Worm (Caenorhabditis elegans) whole organism, L2 larva: ENCODE data around the gene T05A7.11.

Experiments used
- C34F6.9 ChIP-seq: fragments of 150-350 bp; optimal IDR thresholded peaks from 2 replicates; lab custom pipeline; 2014; ENCODE audit warnings: missing biosample characterization, missing genetic modification characterization
- F13H6.1 ChIP-seq: sonication (generic microtip); optimal IDR thresholded peaks from 2 replicates; lab custom pipeline; 2016; ENCODE audit warnings: missing genetic modification characterization, missing compliant biosample characterization
- Y55F3AM.14 ChIP-seq: fragments of 200-800 bp; sonication (Bioruptor generic); optimal IDR thresholded peaks from 2 replicates; lab custom pipeline; 2018; ENCODE audit warnings: mild to moderate bottlenecking, missing genetic modification characterization, missing compliant biosample characterization
- ZK546.5 ChIP-seq: sonication (generic microtip); optimal IDR thresholded peaks from 2 replicates; lab custom pipeline; 2017; ENCODE audit warnings: missing biosample characterization, missing genetic modification characterization
- alr-1 ChIP-seq: fragments of 150-350 bp; optimal IDR thresholded peaks from 2 replicates; lab custom pipeline; 2014; ENCODE audit warnings: missing biosample characterization, missing genetic modification characterization
- aly-2 ChIP-seq: fragments of 150-350 bp; optimal IDR thresholded peaks from 2 replicates; lab custom pipeline; 2014; ENCODE audit warnings: missing biosample characterization, missing genetic modification characterization
- ama-1 ChIP-seq: fragments of 150-350 bp; optimal IDR thresholded peaks from 2 replicates; lab custom pipeline; 2018; ENCODE audit warnings: inconsistent platforms
- blmp-1 ChIP-seq: sonication (generic microtip); optimal IDR thresholded peaks from 2 replicates; lab custom pipeline; 2017; ENCODE audit warnings: missing genetic modification characterization, mild to moderate bottlenecking, missing compliant biosample characterization, antibody characterized with exemption, moderate library complexity; ENCODE audit not compliant: insufficient read depth
- ceh-16 ChIP-seq: fragments of 150-350 bp; optimal IDR thresholded peaks from 2 replicates; lab custom pipeline; 2014; ENCODE audit warnings: missing biosample characterization, missing genetic modification characterization
- crh-2 ChIP-seq: sonication (generic microtip); optimal IDR thresholded peaks from 2 replicates; lab custom pipeline; 2017; ENCODE audit warnings: missing biosample characterization, missing genetic modification characterization
- dmd-4 ChIP-seq: sonication (generic microtip); optimal IDR thresholded peaks from 2 replicates; lab custom pipeline; 2017; ENCODE audit warnings: missing biosample characterization, missing genetic modification characterization
- egl-27 ChIP-seq: sonication (generic microtip); optimal IDR thresholded peaks from 3 replicates; lab custom pipeline; 2017; ENCODE audit warnings: missing biosample characterization, missing genetic modification reagents, missing genetic modification characterization
- elt-3 ChIP-seq: sonication (generic microtip); optimal IDR thresholded peaks from 2 replicates; lab custom pipeline; 2017; ENCODE audit warnings: missing biosample characterization, missing genetic modification characterization
- fos-1 ChIP-seq: fragments of 150-350 bp; optimal IDR thresholded peaks from 2 replicates; lab custom pipeline; 2014; ENCODE audit warnings: missing biosample characterization, missing genetic modification characterization
- gmeb-1 ChIP-seq: fragments of 150-350 bp; optimal IDR thresholded peaks from 2 replicates; lab custom pipeline; 2014; ENCODE audit warnings: missing biosample characterization, missing genetic modification characterization
- lin-11 ChIP-seq: fragments of 150-350 bp; sonication (generic microtip); optimal IDR thresholded peaks from 2 replicates; lab custom pipeline; 2014; ENCODE audit warnings: missing biosample characterization, missing genetic modification characterization, inconsistent platforms, mixed read lengths
- lin-13 ChIP-seq: fragments of 150-350 bp; optimal IDR thresholded peaks from 2 replicates; lab custom pipeline; 2014; ENCODE audit warnings: missing biosample characterization, missing genetic modification reagents, missing genetic modification characterization
- lin-39 ChIP-seq: fragments of 150-350 bp; optimal IDR thresholded peaks from 2 replicates; lab custom pipeline; 2014; ENCODE audit warnings: missing biosample characterization, missing genetic modification reagents, missing genetic modification characterization
- lsy-2 ChIP-seq, 2 experiments: fragments of 150-350 bp in 1 of 2; sonication (generic microtip) in 1 of 2; optimal IDR thresholded peaks; 2 replicates each; lab custom pipeline; 2014 to 2017; ENCODE audit warnings: missing biosample characterization in 2 of 2, missing genetic modification characterization in 2 of 2
- mab-5 ChIP-seq: fragments of 150-350 bp; optimal IDR thresholded peaks from 2 replicates; lab custom pipeline; 2014; ENCODE audit warnings: missing biosample characterization, missing genetic modification characterization
- nhr-10 ChIP-seq: sonication (generic microtip); optimal IDR thresholded peaks from 2 replicates; lab custom pipeline; 2017; ENCODE audit warnings: missing biosample characterization, missing genetic modification characterization
- nhr-11 ChIP-seq: fragments of 150-350 bp; optimal IDR thresholded peaks from 2 replicates; lab custom pipeline; 2014; ENCODE audit warnings: missing biosample characterization, missing genetic modification characterization
- nhr-12 ChIP-seq: fragments of 150-350 bp; optimal IDR thresholded peaks from 2 replicates; lab custom pipeline; 2014; ENCODE audit warnings: missing biosample characterization, missing genetic modification characterization
- nhr-129 ChIP-seq: fragments of 150-350 bp; optimal IDR thresholded peaks from 2 replicates; lab custom pipeline; 2014; ENCODE audit warnings: missing biosample characterization, missing genetic modification characterization
- nhr-21 ChIP-seq: fragments of 150-350 bp; optimal IDR thresholded peaks from 2 replicates; lab custom pipeline; 2014; ENCODE audit warnings: missing biosample characterization, missing genetic modification characterization
- nhr-23 ChIP-seq: fragments of 150-350 bp; optimal IDR thresholded peaks from 2 replicates; lab custom pipeline; 2014; ENCODE audit warnings: missing biosample characterization, missing genetic modification reagents, missing genetic modification characterization
- nhr-25 ChIP-seq: fragments of 150-350 bp; sonication (generic microtip); optimal IDR thresholded peaks from 3 replicates; lab custom pipeline; 2014; ENCODE audit warnings: missing biosample characterization, missing genetic modification characterization
- nhr-6 ChIP-seq: fragments of 150-350 bp; optimal IDR thresholded peaks from 2 replicates; lab custom pipeline; 2014; ENCODE audit warnings: missing biosample characterization, missing genetic modification characterization
- nhr-77 ChIP-seq: fragments of 150-350 bp; optimal IDR thresholded peaks from 2 replicates; lab custom pipeline; 2014; ENCODE audit warnings: missing biosample characterization, missing genetic modification characterization
- peb-1 ChIP-seq: fragments of 150-350 bp; optimal IDR thresholded peaks from 2 replicates; lab custom pipeline; 2014; ENCODE audit warnings: missing biosample characterization, missing genetic modification characterization
- sem-4 ChIP-seq: fragments of 150-350 bp; optimal IDR thresholded peaks from 2 replicates; lab custom pipeline; 2014; ENCODE audit warnings: missing biosample characterization, missing genetic modification reagents, missing genetic modification characterization
- skn-1 ChIP-seq: sonication (generic microtip); optimal IDR thresholded peaks from 2 replicates; lab custom pipeline; 2017; ENCODE audit warnings: missing biosample characterization, missing genetic modification characterization
- sma-3 ChIP-seq: sonication (generic microtip); optimal IDR thresholded peaks from 2 replicates; lab custom pipeline; 2016; ENCODE audit warnings: missing genetic modification reagents, missing genetic modification characterization, missing compliant biosample characterization
- sma-9 ChIP-seq, 2 experiments: fragments of 150-350 bp in 1 of 2; sonication (generic microtip) in 1 of 2; optimal IDR thresholded peaks; 2 replicates each; lab custom pipeline; 2014 to 2016; ENCODE audit warnings: missing genetic modification characterization in 2 of 2, mild to moderate bottlenecking in 1 of 2, missing biosample characterization in 1 of 2, missing compliant biosample characterization in 1 of 2, missing genetic modification reagents in 1 of 2, moderate library complexity in 1 of 2
- unc-55 ChIP-seq: fragments of 150-350 bp; sonication (generic microtip); optimal IDR thresholded peaks from 3 replicates; lab custom pipeline; 2014; ENCODE audit warnings: missing biosample characterization, missing genetic modification reagents, missing genetic modification characterization
- unc-62 ChIP-seq: fragments of 150-350 bp; optimal IDR thresholded peaks from 2 replicates; lab custom pipeline; 2014; ENCODE audit warnings: missing biosample characterization, missing genetic modification reagents, missing genetic modification characterization
- zag-1 ChIP-seq: fragments of 150-350 bp; optimal IDR thresholded peaks from 2 replicates; lab custom pipeline; 2014; ENCODE audit warnings: missing biosample characterization, missing genetic modification characterization
- ztf-1 ChIP-seq: fragments of 200-800 bp; sonication (Bioruptor generic); conservative IDR thresholded peaks from 2 replicates; pipeline ENCODE4 v1.3.6; 2022; ENCODE audit warnings: missing genetic modification characterization, missing compliant biosample characterization
- ztf-11 ChIP-seq: sonication (generic microtip); optimal IDR thresholded peaks from 2 replicates; lab custom pipeline; 2017; ENCODE audit warnings: missing biosample characterization, missing genetic modification characterization
- ztf-4 ChIP-seq: fragments of 150-350 bp; optimal IDR thresholded peaks from 2 replicates; lab custom pipeline; 2014; ENCODE audit warnings: missing biosample characterization, missing genetic modification characterization

The T05A7.11 gene

ce11 chrII:4665359-4665758 lies at the start of gene T05A7.11:
Gene T05A7.11, minus strand, starts transcription at chrII:4665459.
- TF ChIP-seq lin-13 (GFP tag; lab: Kevin White, UChicago) (no peak), aly-2 (no peak)

ce11 chrII:4710813-4711212 lies 45.6 kb upstream of the T05A7.11 start:
- TF ChIP-seq blmp-1 (tag; lab: Kevin White, UChicago): no peak
- TF ChIP-seq nhr-11 (tag; lab: Kevin White, UChicago): no peak

DNA sequence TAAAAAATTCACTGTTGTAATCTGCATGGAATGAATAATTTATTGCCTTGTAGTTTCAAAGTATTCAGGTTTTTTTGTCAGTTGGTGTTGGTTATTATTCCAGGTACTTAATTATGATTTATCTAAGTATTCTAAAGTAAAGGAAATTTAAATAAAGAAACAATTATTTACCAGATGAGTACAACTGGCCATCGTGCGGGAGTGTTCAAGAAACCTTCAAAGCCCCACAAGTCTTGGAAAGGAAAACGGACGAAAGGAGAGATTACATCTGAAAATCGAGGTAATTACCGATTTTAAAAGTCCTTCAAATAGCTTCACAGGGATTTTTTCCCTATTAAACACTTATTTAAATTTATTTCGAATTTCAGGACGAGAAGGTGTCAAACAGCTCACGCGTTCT lies 44.9 kb upstream of the T05A7.11 start, which contains the start of gene tag-151:
TSS of gene tag-151 (plus strand) at position 158 of the 400 bp plus-strand sequence.
- TF ChIP-seq nhr-25 (peak; percentile 3), lsy-2 (tag; optimal IDR thresholded peaks at IDR 0.05; lab: Kevin White, UChicago) (peak in 1 of 2 experiments; percentile 8), Y55F3AM.14 (GFP tag; lab: Kevin White, UChicago) (no peak)

- no peak for TF ChIP-seq unc-62
- no peak for TF ChIP-seq nhr-11 (tag; lab: Kevin White, UChicago)
- TF ChIP-seq ceh-16 (tag; lab: Kevin White, UChicago): no peak
- no peak for TF ChIP-seq lin-13 (GFP tag; lab: Kevin White, UChicago)
- TF ChIP-seq fos-1 (tag; lab: Kevin White, UChicago): peak; percentile 69
- no peak for TF ChIP-seq Y55F3AM.14 (GFP tag; lab: Kevin White, UChicago)
- TF ChIP-seq lin-39 (tag; lab: Kevin White, UChicago): no peak
- TF ChIP-seq ztf-11 (tag; lab: Kevin White, UChicago): no peak
- TF ChIP-seq skn-1 (tag; lab: Kevin White, UChicago): no peak
- TF ChIP-seq alr-1 (tag; lab: Kevin White, UChicago): no peak
- peak; percentile 7 for TF ChIP-seq nhr-21 (tag; lab: Kevin White, UChicago)
- peak; percentile 41 for TF ChIP-seq nhr-25
- peak; percentile 23 for TF ChIP-seq egl-27 (tag; lab: Kevin White, UChicago)
- TF ChIP-seq lin-11 (tag; lab: Kevin White, UChicago): peak; percentile 45
- no peak for TF ChIP-seq dmd-4 (tag; lab: Kevin White, UChicago)
- peak; percentile 22 for TF ChIP-seq sma-9 (GFP tag; optimal IDR thresholded peaks at IDR 0.05; lab: Kevin White, UChicago)
- TF ChIP-seq sma-9 (tag; optimal IDR thresholded peaks at IDR 0.05; lab: Kevin White, UChicago): no peak
- no peak for TF ChIP-seq peb-1 (tag; lab: Kevin White, UChicago)
- TF ChIP-seq C34F6.9 (tag; lab: Kevin White, UChicago): peak; percentile 82
- no peak for TF ChIP-seq nhr-77 (tag; lab: Kevin White, UChicago)
- TF ChIP-seq lsy-2 (tag; optimal IDR thresholded peaks at IDR 0.05; lab: Kevin White, UChicago): peak; percentile 86 to 97
- TF ChIP-seq F13H6.1 (tag; lab: Kevin White, UChicago): peak; percentile 35
- TF ChIP-seq sem-4 (tag; lab: Kevin White, UChicago): no peak
- TF ChIP-seq nhr-129: peak; percentile 29
- no peak for TF ChIP-seq aly-2
- no peak for TF ChIP-seq mab-5
- TF ChIP-seq ama-1 (lab: Kevin White, UChicago): peak; percentile 25
- TF ChIP-seq unc-55 (GFP tag; lab: Kevin White, UChicago): peak; percentile 67
- TF ChIP-seq ZK546.5 (tag; lab: Kevin White, UChicago): no peak
- TF ChIP-seq blmp-1 (tag; lab: Kevin White, UChicago): no peak
- peak; percentile 69 for TF ChIP-seq gmeb-1
- peak; percentile 47 for TF ChIP-seq sma-3 (GFP tag; lab: Kevin White, UChicago)
- peak; percentile 52 for TF ChIP-seq crh-2 (tag; lab: Kevin White, UChicago)
- TF ChIP-seq nhr-23 (tag; lab: Kevin White, UChicago): no peak
Observed at ce11 chrII:4706359-4706871, 41.2 kb upstream of the T05A7.11 start, which contains the start of the genes F10G7.9 and tsn-1. Gene F10G7.9, minus strand, starts transcription at chrII:4706485. Gene tsn-1, plus strand, starts transcription at chrII:4706821.

DNA sequence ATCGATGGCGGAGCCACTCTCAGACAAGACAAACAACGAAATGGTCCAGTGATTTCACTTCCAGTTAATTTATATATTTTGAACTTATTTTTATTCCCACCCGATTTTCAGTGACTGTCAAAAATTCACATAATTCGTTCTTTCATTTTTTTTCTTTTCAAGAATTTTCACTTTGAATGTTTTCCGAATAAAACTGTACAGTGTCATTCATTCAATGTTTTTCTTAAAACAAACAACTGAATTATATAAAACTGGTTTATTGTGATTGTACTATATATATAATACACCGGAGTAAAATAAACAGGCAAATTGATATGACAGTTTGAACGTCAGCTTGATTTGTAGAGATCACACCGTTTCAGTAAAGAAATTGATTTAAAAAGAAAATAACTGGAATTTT lies 37.8 kb upstream of the T05A7.11 start:
- TF ChIP-seq ztf-4 (tag; lab: Kevin White, UChicago): no peak
- no peak for TF ChIP-seq ztf-1 (GFP tag; lab: Robert Waterston, UW)
- no peak for TF ChIP-seq elt-3
- no peak for TF ChIP-seq F13H6.1 (tag; lab: Kevin White, UChicago)
- TF ChIP-seq zag-1 (tag; lab: Kevin White, UChicago): no peak
- TF ChIP-seq sma-3 (GFP tag; lab: Kevin White, UChicago): no peak
- TF ChIP-seq nhr-12 (tag; lab: Kevin White, UChicago): no peak
- TF ChIP-seq fos-1 (tag; lab: Kevin White, UChicago): no peak
- no peak for TF ChIP-seq egl-27 (tag; lab: Kevin White, UChicago)
- no peak for TF ChIP-seq nhr-23 (tag; lab: Kevin White, UChicago)
- no peak for TF ChIP-seq skn-1 (tag; lab: Kevin White, UChicago)
- TF ChIP-seq ceh-16 (tag; lab: Kevin White, UChicago): no peak
- no peak for TF ChIP-seq gmeb-1
- no peak for TF ChIP-seq nhr-6 (tag; lab: Kevin White, UChicago)
- no peak for TF ChIP-seq sem-4 (tag; lab: Kevin White, UChicago)
- no peak for TF ChIP-seq C34F6.9 (tag; lab: Kevin White, UChicago)
- no peak for TF ChIP-seq crh-2 (tag; lab: Kevin White, UChicago)
- TF ChIP-seq alr-1 (tag; lab: Kevin White, UChicago): no peak
- TF ChIP-seq nhr-10 (tag; lab: Kevin White, UChicago): no peak
- no peak for TF ChIP-seq mab-5
